Fruit fly (Drosophila melanogaster): Measurements from ENCODE around the gene CG4611.

The CG4611 gene

DNA sequence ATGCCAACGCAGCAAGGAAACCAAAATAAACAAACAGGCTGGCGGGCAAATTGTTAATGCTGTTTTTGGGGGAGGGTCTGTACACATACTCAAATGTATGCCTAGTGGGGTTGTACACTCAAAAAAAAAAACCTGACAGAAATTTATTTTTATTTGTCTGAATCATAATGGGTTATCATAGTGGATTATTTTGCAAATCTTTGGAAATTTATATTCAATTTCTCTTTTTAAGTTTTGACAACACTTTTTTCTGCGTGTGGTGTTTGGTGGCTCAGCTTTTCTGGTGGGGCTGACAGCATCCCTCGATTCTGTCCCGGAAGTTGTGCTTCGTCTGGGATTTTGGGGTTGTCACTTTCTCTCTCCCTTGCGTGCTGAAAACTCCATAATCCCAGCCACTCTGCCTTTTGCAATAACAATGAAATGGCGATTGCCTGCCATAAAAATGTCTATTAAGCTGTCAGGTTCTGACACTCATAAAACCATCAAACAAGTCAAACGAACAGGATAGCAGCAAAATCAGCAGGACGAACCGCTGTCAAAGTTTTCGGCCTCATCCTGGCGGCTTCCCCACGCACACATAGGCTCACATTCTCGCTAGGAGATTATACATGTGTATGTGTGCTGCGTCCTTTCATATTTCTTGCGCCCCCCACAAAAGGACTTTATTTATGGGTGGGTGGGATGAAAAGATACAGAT lies 18.9 kb downstream of the CG4611 start (continued):
- TF ChIP-seq Met (GFP tag; optimal IDR thresholded peaks at IDR 0.05): no peak
- TF ChIP-seq salr (GFP tag; optimal IDR thresholded peaks at IDR 0.05): no peak
- TF ChIP-seq Gug (GFP tag; IDR thresholded peaks at IDR 0.05): no peak
- TF ChIP-seq Sox14 (GFP tag; optimal IDR thresholded peaks at IDR 0.05): peak; percentile 49
- TF ChIP-seq CG10669 (GFP tag; optimal IDR thresholded peaks at IDR 0.05): no peak
- TF ChIP-seq fd59A (GFP tag; optimal IDR thresholded peaks at IDR 0.05): no peak
- no peak for TF ChIP-seq Blimp-1 (GFP tag; optimal IDR thresholded peaks at IDR 0.05)
- TF ChIP-seq CG16779 (tag; optimal IDR thresholded peaks at IDR 0.05): no peak

DNA sequence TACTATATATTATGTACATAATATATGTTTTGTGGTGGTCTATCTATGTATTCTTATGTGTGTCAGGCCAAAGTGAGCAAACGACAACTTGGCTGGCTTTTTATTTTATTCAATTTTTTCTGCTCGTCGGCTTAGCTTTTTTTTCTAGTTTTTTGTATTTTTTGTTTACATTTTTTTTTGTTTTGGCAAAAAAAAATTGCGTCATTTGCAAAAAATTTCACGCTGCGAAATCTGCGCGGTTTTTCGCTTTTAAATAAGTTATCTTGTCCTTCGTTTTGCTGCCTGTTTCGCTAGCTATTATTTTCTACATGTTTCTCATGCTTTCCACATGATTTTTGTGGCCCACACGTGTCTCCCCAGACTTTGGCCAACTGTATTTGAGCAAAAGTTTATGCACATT lies 36.3 kb downstream of the CG4611 start:
- no peak for TF ChIP-seq OdsH (GFP tag; optimal IDR thresholded peaks at IDR 0.05)

DNA sequence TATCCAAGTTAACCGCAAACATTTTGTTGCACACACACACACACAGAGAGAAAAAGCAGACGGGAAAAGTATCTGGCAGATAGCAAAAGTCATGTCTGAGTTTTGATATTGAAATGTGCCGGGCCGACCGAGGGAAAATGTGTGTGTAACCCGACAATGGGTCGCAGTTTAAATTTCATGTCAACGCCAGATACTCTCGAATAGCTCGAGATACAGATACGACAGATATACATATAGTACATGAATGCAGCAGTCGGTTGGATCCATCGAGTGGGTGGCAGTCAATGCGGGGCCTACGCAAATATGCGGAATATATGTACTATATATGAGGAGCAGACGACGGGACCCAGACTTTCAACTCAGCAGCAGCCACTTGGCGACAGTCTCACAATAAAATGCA lies 39.9 kb downstream of the CG4611 start:
- TF ChIP-seq Hr4 (GFP tag; optimal IDR thresholded peaks at IDR 0.05) (no peak), CG11762 (GFP tag; optimal IDR thresholded peaks at IDR 0.05; ENCODE audit: insufficient read depth) (no peak), CG1621 (tag; optimal IDR thresholded peaks at IDR 0.05) (no peak), fd59A (GFP tag; optimal IDR thresholded peaks at IDR 0.05) (no peak), CG9139 (GFP tag; optimal IDR thresholded peaks at IDR 0.05) (no peak), Gug (GFP tag; IDR thresholded peaks at IDR 0.05) (no peak), CG6792 (GFP tag; optimal IDR thresholded peaks at IDR 0.05) (no peak), ss (GFP tag; optimal IDR thresholded peaks at IDR 0.05) (no peak), CG6808 (GFP tag; optimal IDR thresholded peaks at IDR 0.05) (no peak), fd85E (GFP tag; optimal IDR thresholded peaks at IDR 0.05) (no peak), CG3032 (tag; optimal IDR thresholded peaks at IDR 0.05) (no peak), CG6854 (GFP tag; optimal IDR thresholded peaks at IDR 0.05) (no peak), Eip75B (GFP tag; optimal IDR thresholded peaks at IDR 0.05) (no peak), topi (GFP tag; optimal IDR thresholded peaks at IDR 0.05) (no peak), Blimp-1 (GFP tag; optimal IDR thresholded peaks at IDR 0.05) (no peak), esn (GFP tag; optimal IDR thresholded peaks at IDR 0.05) (no peak), CG10669 (GFP tag; optimal IDR thresholded peaks at IDR 0.05) (peak; percentile 5), CG8632 (GFP tag; optimal IDR thresholded peaks at IDR 0.05) (no peak), CG4318 (GFP tag; optimal IDR thresholded peaks at IDR 0.05) (no peak), salr (GFP tag; optimal IDR thresholded peaks at IDR 0.05) (no peak), CG3919 (GFP tag; optimal IDR thresholded peaks at IDR 0.05) (no peak), svp (GFP tag) (no peak), CG15336 (GFP tag; IDR thresholded peaks at IDR 0.05) (no peak), achi (GFP tag; optimal IDR thresholded peaks at IDR 0.05) (peak; percentile 3), CG8319 (GFP tag; optimal IDR thresholded peaks at IDR 0.05) (no peak), Ets96B (tag; optimal IDR thresholded peaks at IDR 0.05) (no peak), fkh (GFP tag; optimal IDR thresholded peaks at IDR 0.05) (no peak), net (GFP tag; optimal IDR thresholded peaks at IDR 0.05) (peak; percentile 24), Lpt (GFP tag; optimal IDR thresholded peaks at IDR 0.05) (peak; percentile 21), Sox14 (GFP tag; optimal IDR thresholded peaks at IDR 0.05) (no peak), Sox102F (GFP tag; optimal IDR thresholded peaks at IDR 0.05) (no peak), Ets21C (GFP tag; optimal IDR thresholded peaks at IDR 0.05) (no peak), Smox (GFP tag; optimal IDR thresholded peaks at IDR 0.05) (no peak), CG8119 (GFP tag; IDR thresholded peaks at IDR 0.05) (no peak), eg (GFP tag; IDR thresholded peaks at IDR 0.05) (no peak), Hr39 (GFP tag; optimal IDR thresholded peaks at IDR 0.05) (no peak), cyc (GFP tag; optimal IDR thresholded peaks at IDR 0.05) (no peak), dsx (GFP tag; optimal IDR thresholded peaks at IDR 0.05; ENCODE audit: poor library complexity, severe bottlenecking) (no peak), Eip78C (GFP tag) (peak; percentile 71), CG11294 (GFP tag; IDR thresholded peaks at IDR 0.05) (no peak), spab (GFP tag; optimal IDR thresholded peaks at IDR 0.05) (peak; percentile 12), CG10631 (GFP tag; optimal IDR thresholded peaks at IDR 0.05) (no peak), dac (GFP tag; optimal IDR thresholded peaks at IDR 0.05) (no peak), CG34406 (GFP tag; optimal IDR thresholded peaks at IDR 0.05) (no peak)
